Worm (Caenorhabditis elegans) whole organism, mixed stage, embryonic: ENCODE data around the gene tbc-6.

Experiments
- ceh-39 ChIP-seq: fragments of 150-350 bp; optimal IDR thresholded peaks from 2 replicates; lab custom pipeline; 2014; ENCODE audit warnings: missing biosample characterization, missing genetic modification characterization
- elt-1 ChIP-seq: sonication (generic microtip); optimal IDR thresholded peaks from 2 replicates; lab custom pipeline; 2017; ENCODE audit warnings: missing genetic modification characterization, mild to moderate bottlenecking, missing compliant biosample characterization, antibody characterized with exemption, moderate library complexity, borderline replicate concordance; ENCODE audit not compliant: insufficient read depth
- elt-3 ChIP-seq: fragments of 150-350 bp; optimal IDR thresholded peaks from 2 replicates; lab custom pipeline; 2014; ENCODE audit warnings: missing biosample characterization, missing genetic modification characterization
- ham-2 ChIP-seq: fragments of 200-800 bp; sonication (Bioruptor generic); optimal IDR thresholded peaks from 2 replicates; lab custom pipeline; 2018; ENCODE audit warnings: mild to moderate bottlenecking, missing genetic modification characterization, missing compliant biosample characterization
- nhr-28 ChIP-seq: fragments of 150-350 bp; optimal IDR thresholded peaks from 2 replicates; lab custom pipeline; 2014; ENCODE audit warnings: missing biosample characterization, missing genetic modification characterization
- snpc-4 ChIP-seq: fragments of 150-350 bp; optimal IDR thresholded peaks from 2 replicates; lab custom pipeline; 2014; ENCODE audit warnings: missing biosample characterization, missing genetic modification characterization
- unc-120 ChIP-seq: sonication (generic microtip); optimal IDR thresholded peaks from 2 replicates; lab custom pipeline; 2017; ENCODE audit warnings: missing genetic modification characterization, missing compliant biosample characterization; ENCODE audit not compliant: poor library complexity, severe bottlenecking
- unc-39 ChIP-seq: fragments of 150-350 bp; optimal IDR thresholded peaks from 2 replicates; lab custom pipeline; 2014; ENCODE audit warnings: missing biosample characterization, missing genetic modification characterization
- unc-62 ChIP-seq: fragments of 150-350 bp; optimal IDR thresholded peaks from 2 replicates; lab custom pipeline; 2014; ENCODE audit warnings: missing biosample characterization, missing genetic modification reagents, missing genetic modification characterization
- ztf-11 ChIP-seq: fragments of 150-350 bp; optimal IDR thresholded peaks from 2 replicates; lab custom pipeline; 2014; ENCODE audit warnings: missing biosample characterization, missing genetic modification characterization

DNA sequence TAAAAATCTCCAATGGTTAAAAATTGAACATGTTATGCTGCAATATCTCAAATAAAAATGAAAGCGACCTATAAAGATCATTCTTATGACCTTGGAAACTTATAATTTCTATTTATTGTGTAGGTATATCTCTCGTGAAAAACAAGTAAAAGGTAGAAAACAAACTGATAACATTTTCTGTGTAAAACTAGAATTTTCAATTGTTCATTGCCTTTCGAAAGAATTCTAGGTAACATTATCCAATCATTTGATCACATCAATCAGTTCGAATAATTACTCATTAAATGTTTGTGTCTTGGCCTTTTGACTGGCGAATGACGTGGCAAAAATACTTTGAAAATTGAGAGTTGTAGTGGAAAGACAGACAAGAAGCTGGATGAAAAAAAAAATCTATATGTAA is 30.0 kb downstream of the tbc-6 start:
- no peak for TF ChIP-seq ham-2 (GFP tag; lab: Kevin White, UChicago)
- TF ChIP-seq unc-39 (tag; lab: Kevin White, UChicago), result no peak
- TF ChIP-seq ztf-11 (tag; lab: Kevin White, UChicago), result no peak
- no peak for TF ChIP-seq elt-1
- TF ChIP-seq unc-120, result no peak
- no peak for TF ChIP-seq snpc-4 (tag; lab: Kevin White, UChicago)
- TF ChIP-seq nhr-28, result no peak
- TF ChIP-seq ceh-39 (tag; lab: Kevin White, UChicago), result no peak
- TF ChIP-seq elt-3 (tag; lab: Kevin White, UChicago), result no peak
- no peak for TF ChIP-seq unc-62
